Fruit fly (Drosophila melanogaster) whole organism, adult: Measurements from ENCODE around the gene CG2991.

Source experiments
- CG1620 ChIP-seq: fragments of 200-800 bp; sonication (Bioruptor generic); optimal IDR thresholded peaks from 2 replicates; lab custom pipeline; 2016; ENCODE audit warnings: missing biosample characterization, missing genetic modification characterization
- CG5204 ChIP-seq: fragments of 200-800 bp; sonication (Bioruptor generic); optimal IDR thresholded peaks from 2 replicates; lab custom pipeline; 2016; ENCODE audit warnings: missing biosample characterization, missing genetic modification characterization
- CG7045 ChIP-seq: fragments of 200-800 bp; sonication (Bioruptor generic); optimal IDR thresholded peaks from 2 replicates; lab custom pipeline; 2017; ENCODE audit warnings: missing biosample characterization, mild to moderate bottlenecking, missing genetic modification characterization
- CG7101 ChIP-seq: fragments of 200-800 bp; sonication (Bioruptor generic); optimal IDR thresholded peaks from 2 replicates; lab custom pipeline; 2018; ENCODE audit warnings: missing biosample characterization, mild to moderate bottlenecking, missing genetic modification characterization, moderate library complexity
- toe ChIP-seq: fragments of 200-800 bp; sonication (Bioruptor generic); optimal IDR thresholded peaks from 2 replicates; lab custom pipeline; 2016; ENCODE audit warnings: missing biosample characterization, missing genetic modification characterization

DNA sequence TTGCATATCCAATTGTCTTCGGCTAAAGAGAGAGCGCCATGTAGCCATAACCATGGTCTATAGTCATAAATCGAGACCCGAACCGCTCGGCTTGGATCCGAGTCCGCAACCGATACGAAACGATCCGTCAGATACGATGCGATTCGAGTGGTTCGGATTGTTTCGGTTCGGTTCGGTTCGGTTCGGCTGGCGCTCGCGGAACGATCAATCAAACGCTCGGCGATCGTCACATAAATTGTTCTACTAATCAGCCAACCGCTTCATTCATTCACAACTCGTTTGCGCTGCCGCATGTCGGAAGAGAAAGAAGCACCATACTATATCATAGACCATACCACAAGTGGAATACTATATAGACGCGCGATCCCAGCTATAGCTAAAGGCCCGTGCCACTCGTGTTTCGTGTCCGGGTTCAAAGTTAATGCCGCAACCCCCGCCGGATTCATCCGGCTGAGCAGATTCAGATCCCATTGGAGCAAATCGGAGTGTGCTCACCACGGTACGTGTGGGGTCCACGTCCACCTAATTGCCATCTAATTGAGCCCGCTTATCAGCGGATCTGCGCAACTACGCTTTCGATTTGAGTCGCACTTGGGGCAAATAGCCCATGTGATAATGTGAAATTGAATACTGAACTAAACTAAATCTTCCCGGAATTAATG is 48.8 kb upstream of the CG2991 start:
- TF ChIP-seq CG7045 (GFP tag; lab: Kevin White, UChicago) (no peak), CG5204 (GFP tag; lab: Kevin White, UChicago) (no peak), toe (GFP tag; lab: Kevin White, UChicago) (peak; percentile 19), CG7101 (tag; lab: Kevin White, UChicago) (peak; percentile 17), CG1620 (no peak)
